Fruit fly (Drosophila melanogaster): Measurements from ENCODE around the gene beg.

beg gene

DNA sequence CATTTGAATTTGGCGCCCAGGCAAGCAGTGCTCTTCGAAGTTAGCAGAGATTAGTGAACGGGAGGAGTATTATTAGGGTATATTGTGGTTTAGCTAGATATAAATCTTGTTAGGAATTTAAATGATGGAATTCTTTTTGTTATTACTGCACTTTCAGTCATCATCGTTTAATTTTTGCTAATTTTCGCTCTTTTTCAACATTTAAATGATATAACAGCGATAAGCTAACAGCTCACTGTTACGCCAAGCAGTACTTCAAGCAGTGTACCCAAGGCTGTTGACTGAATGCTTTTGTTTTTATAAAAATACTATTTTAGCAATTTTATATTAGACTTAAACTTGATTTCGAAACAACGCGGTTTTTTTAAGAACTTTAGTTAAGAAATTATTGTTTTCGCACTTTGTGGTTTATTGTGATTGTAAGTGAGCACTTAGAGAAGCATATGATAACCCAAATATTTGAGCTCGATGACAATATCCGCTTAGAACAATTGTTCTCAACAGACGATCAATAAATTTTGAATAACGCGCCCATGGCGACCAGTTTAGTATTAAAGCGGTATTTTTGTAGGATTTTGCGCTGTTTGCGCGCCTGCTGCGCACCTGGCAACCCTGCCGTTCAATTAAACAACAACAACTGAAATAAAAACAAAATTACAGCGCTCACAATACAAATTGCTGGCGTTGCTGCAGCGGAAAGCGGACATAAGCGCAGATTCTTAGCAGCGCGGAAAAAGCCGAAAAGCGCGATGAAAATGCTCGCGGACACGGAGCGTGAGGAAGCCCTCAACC is 15.4 kb downstream of the beg start (continued):
- TF ChIP-seq vvl (GFP tag; IDR thresholded peaks at IDR 0.05) (peak; percentile 30; the same call in 1 of the 2 replicates), CG13287 (GFP tag; IDR thresholded peaks at IDR 0.05; ENCODE audit: partially characterized antibody) (peak; percentile 44)

DNA sequence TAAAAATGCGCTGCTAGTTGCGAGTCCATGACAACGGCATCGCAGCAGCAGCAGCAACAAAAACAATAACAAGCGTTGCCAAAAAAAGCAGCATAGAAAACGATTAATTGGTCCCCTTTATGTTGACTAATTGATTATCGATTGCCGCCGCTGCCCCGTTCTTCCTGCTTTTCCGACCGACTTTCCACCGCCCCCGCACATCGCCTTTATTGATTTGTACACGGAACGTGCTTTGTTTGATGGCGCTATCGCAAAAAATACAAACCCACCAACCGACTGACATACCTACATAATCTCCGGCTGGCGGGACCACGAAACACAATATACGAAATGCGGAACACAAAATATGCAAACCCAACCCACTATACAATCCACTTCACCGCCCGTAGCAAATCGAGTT is 16.0 kb downstream of the beg start:
- peak; percentile 1 for TF ChIP-seq CG10543 (GFP tag; optimal IDR thresholded peaks at IDR 0.05)
- TF ChIP-seq Ada2b (GFP tag; IDR thresholded peaks at IDR 0.05) = no peak
- TF ChIP-seq CkIIα-i1 (GFP tag; IDR thresholded peaks at IDR 0.05) = no peak
- TF ChIP-seq gfzf (GFP tag; optimal IDR thresholded peaks at IDR 0.05) = no peak
- peak; percentile 47; the same call in 1 of the 2 replicates for TF ChIP-seq crol (GFP tag; IDR thresholded peaks at IDR 0.05)
- TF ChIP-seq pfk (GFP tag; optimal IDR thresholded peaks at IDR 0.05) = no peak
- no peak for TF ChIP-seq peb (GFP tag; IDR thresholded peaks at IDR 0.05)
- TF ChIP-seq CG18262 (tag; optimal IDR thresholded peaks at IDR 0.05) = no peak
- no peak for TF ChIP-seq CG6254 (GFP tag; optimal IDR thresholded peaks at IDR 0.05)
- 0 out of 2 replicates have a peak, but pooled peaks have one; percentile 9 for TF ChIP-seq MBD-R2 (GFP tag; IDR thresholded peaks at IDR 0.05)
- TF ChIP-seq CG11456 (GFP tag; IDR thresholded peaks at IDR 0.05) = no peak
- no peak for TF ChIP-seq Stat92E (GFP tag; optimal IDR thresholded peaks at IDR 0.05)
- TF ChIP-seq CG11085 (GFP tag; IDR thresholded peaks at IDR 0.05) = no peak
- TF ChIP-seq pita (GFP tag; optimal IDR thresholded peaks at IDR 0.05) = no peak
- TF ChIP-seq Awh (GFP tag; IDR thresholded peaks at IDR 0.05) = no peak
- TF ChIP-seq onecut (GFP tag; IDR thresholded peaks at IDR 0.05) = peak; percentile 96
- TF ChIP-seq en (GFP tag; optimal IDR thresholded peaks at IDR 0.05) = no peak
- TF ChIP-seq CG16815 (GFP tag; optimal IDR thresholded peaks at IDR 0.05) = no peak
- TF ChIP-seq sna (GFP tag; IDR thresholded peaks at IDR 0.05; ENCODE audit: partially characterized antibody) = 0 out of 2 replicates have a peak, but pooled peaks have one; percentile 10
- peak; percentile 49 for TF ChIP-seq CG15601 (tag; optimal IDR thresholded peaks at IDR 0.05)
- no peak for TF ChIP-seq sim (GFP tag; IDR thresholded peaks at IDR 0.05)
- no peak for TF ChIP-seq CG18476 (GFP tag; optimal IDR thresholded peaks at IDR 0.05)
- peak; percentile 7 for TF ChIP-seq YL-1 (GFP tag; optimal IDR thresholded peaks at IDR 0.05)
- TF ChIP-seq CG11723 (GFP tag; optimal IDR thresholded peaks at IDR 0.05) = no peak
- TF ChIP-seq Pdp1 (GFP tag; optimal IDR thresholded peaks at IDR 0.05) = no peak
- no peak for TF ChIP-seq Sry-β (GFP tag; optimal IDR thresholded peaks at IDR 0.05)
- no peak for TF ChIP-seq dati (GFP tag; IDR thresholded peaks at IDR 0.05)
- TF ChIP-seq crc (GFP tag; optimal IDR thresholded peaks at IDR 0.05) = no peak
- no peak for TF ChIP-seq CG17612 (GFP tag; IDR thresholded peaks at IDR 0.05)
- TF ChIP-seq CG17186 (GFP tag; optimal IDR thresholded peaks at IDR 0.05) = no peak
- TF ChIP-seq lov (optimal IDR thresholded peaks at IDR 0.05) = no peak
- TF ChIP-seq lov (GFP tag; IDR thresholded peaks at IDR 0.05) = no peak
- TF ChIP-seq chif (GFP tag; optimal IDR thresholded peaks at IDR 0.05) = no peak
- TF ChIP-seq eve (GFP tag; optimal IDR thresholded peaks at IDR 0.05) = no peak
- TF ChIP-seq CG8478 (optimal IDR thresholded peaks at IDR 0.05) = no peak
- no peak for TF ChIP-seq CG17829 (tag; optimal IDR thresholded peaks at IDR 0.05)
- TF ChIP-seq CG12744 (GFP tag; optimal IDR thresholded peaks at IDR 0.05) = no peak
- 0 out of 2 replicates have a peak, but pooled peaks have one; percentile 0 for TF ChIP-seq vvl (GFP tag; IDR thresholded peaks at IDR 0.05)
- no peak for TF ChIP-seq CG9609 (GFP tag; optimal IDR thresholded peaks at IDR 0.05)
- peak in 1 of 2 experiments; percentile 14 for TF ChIP-seq Eip74EF (GFP tag; optimal IDR thresholded peaks at IDR 0.05)
- TF ChIP-seq twi (tag; optimal IDR thresholded peaks at IDR 0.05) = no peak
- no peak for TF ChIP-seq Mrtf (GFP tag; IDR thresholded peaks at IDR 0.05)
- no peak for TF ChIP-seq CG8290 (GFP tag; optimal IDR thresholded peaks at IDR 0.05)
- no peak for TF ChIP-seq CG8290 (tag; optimal IDR thresholded peaks at IDR 0.05)
- no peak for TF ChIP-seq NK7.1 (GFP tag; optimal IDR thresholded peaks at IDR 0.05)
- TF ChIP-seq CG13624 (GFP tag; optimal IDR thresholded peaks at IDR 0.05) = no peak
- no peak for TF ChIP-seq E2f2 (GFP tag; IDR thresholded peaks at IDR 0.05)

Measured in whole organism, embryonic.